Worm (Caenorhabditis elegans): ENCODE data around the gene F22E5.11.

- TF ChIP-seq nhr-2 (tag; optimal IDR thresholded peaks at IDR 0.05) (no peak), pha-4 (tag; optimal IDR thresholded peaks at IDR 0.05) (no peak), drap-1 (GFP tag; optimal IDR thresholded peaks at IDR 0.05) (no peak), sem-2 (GFP tag; optimal IDR thresholded peaks at IDR 0.05) (no peak), snpc-4 (tag; optimal IDR thresholded peaks at IDR 0.05) (no peak)
Measured at ce11 chrII:2622480-2622879, 21.9 kb downstream of the F22E5.11 start, which contains the start of gene D2062.5.
